Worm (Caenorhabditis elegans) whole organism, L1 larva: ENCODE data around the gene C34D10.1.

Source experiments
- C34B4.2 ChIP-seq: sonication (generic microtip); optimal IDR thresholded peaks from 2 replicates; lab custom pipeline; 2017; ENCODE audit warnings: mild to moderate bottlenecking, missing genetic modification characterization, missing compliant biosample characterization
- F16B12.6 ChIP-seq: fragments of 150-350 bp; optimal IDR thresholded peaks from 2 replicates; lab custom pipeline; 2014; ENCODE audit warnings: missing biosample characterization, missing genetic modification characterization
- aha-1 ChIP-seq: fragments of 150-350 bp; optimal IDR thresholded peaks from 2 replicates; lab custom pipeline; 2014; ENCODE audit warnings: missing biosample characterization, missing genetic modification characterization
- ama-1 ChIP-seq: fragments of 150-350 bp; optimal IDR thresholded peaks from 2 replicates; lab custom pipeline; 2014
- blmp-1 ChIP-seq: fragments of 150-350 bp; optimal IDR thresholded peaks from 2 replicates; lab custom pipeline; 2014; ENCODE audit warnings: missing biosample characterization, missing genetic modification characterization
- dpl-1 ChIP-seq, 3 experiments: fragments of 150-350 bp in 2 of 3; sonication (generic microtip) in 1 of 3; optimal IDR thresholded peaks; 2 replicates each; lab custom pipeline; 2014 to 2017; ENCODE audit warnings: missing biosample characterization in 3 of 3, missing genetic modification characterization in 3 of 3, missing genetic modification reagents in 3 of 3
- efl-1 ChIP-seq, 4 experiments: fragments of 150-350 bp; optimal IDR thresholded peaks in 3 of 4; peaks in 1 of 4; 1 replicate in 1 of 4; 2 replicates in 3 of 4; lab custom pipeline; 2014; ENCODE audit warnings: missing biosample characterization in 2 of 4, missing genetic modification characterization in 2 of 4, missing genetic modification reagents in 2 of 4
- egl-13 ChIP-seq: sonication (generic microtip); optimal IDR thresholded peaks from 2 replicates; lab custom pipeline; 2016; ENCODE audit warnings: missing genotype, missing genetic modification reagents, missing genetic modification characterization, missing compliant biosample characterization
- elt-2 ChIP-seq: sonication (generic microtip); optimal IDR thresholded peaks from 2 replicates; lab custom pipeline; 2016; ENCODE audit warnings: missing genetic modification characterization, mild to moderate bottlenecking, inconsistent platforms, missing compliant biosample characterization, missing genetic modification reagents
- fkh-10 ChIP-seq: sonication (generic microtip); optimal IDR thresholded peaks from 2 replicates; lab custom pipeline; 2017; ENCODE audit warnings: missing biosample characterization, missing genetic modification reagents, missing genetic modification characterization
- fkh-4 ChIP-seq: sonication (generic microtip); optimal IDR thresholded peaks from 2 replicates; lab custom pipeline; 2016; ENCODE audit warnings: missing compliant biosample characterization, missing genetic modification characterization, borderline replicate concordance
- fos-1 ChIP-seq: fragments of 150-350 bp; optimal IDR thresholded peaks from 2 replicates; lab custom pipeline; 2014; ENCODE audit warnings: missing biosample characterization, missing genetic modification characterization
- hlh-17 ChIP-seq: fragments of 200-800 bp; sonication (Bioruptor generic); optimal IDR thresholded peaks from 2 replicates; lab custom pipeline; 2018; ENCODE audit warnings: missing genetic modification characterization, mild to moderate bottlenecking, missing compliant biosample characterization, moderate library complexity, borderline replicate concordance
- jun-1 ChIP-seq: fragments of 150-350 bp; optimal IDR thresholded peaks from 2 replicates; lab custom pipeline; 2014; ENCODE audit warnings: missing biosample characterization, missing genetic modification reagents, missing genetic modification characterization
- lin-14 ChIP-seq: fragments of 200-800 bp; sonication (Bioruptor generic); optimal IDR thresholded peaks from 2 replicates; lab custom pipeline; 2018; ENCODE audit warnings: mild to moderate bottlenecking, missing genetic modification characterization, moderate library complexity, missing compliant biosample characterization
- lin-35 ChIP-seq, 2 experiments: fragments of 150-350 bp; optimal IDR thresholded peaks; 2 replicates each; lab custom pipeline; 2014; ENCODE audit warnings: missing biosample characterization in 2 of 2, missing genetic modification characterization in 2 of 2, missing genetic modification reagents in 2 of 2
- lsy-2 ChIP-seq, 2 experiments: fragments of 150-350 bp; optimal IDR thresholded peaks; 2 replicates each; lab custom pipeline; 2014; ENCODE audit warnings: missing biosample characterization in 2 of 2, missing genetic modification characterization in 2 of 2
- mdl-1 ChIP-seq, 2 experiments: fragments of 150-350 bp; optimal IDR thresholded peaks; 2 replicates each; lab custom pipeline; 2014 to 2017; ENCODE audit warnings: missing biosample characterization in 2 of 2, missing genetic modification characterization in 2 of 2, inconsistent platforms in 1 of 2
- mep-1 ChIP-seq: fragments of 150-350 bp; optimal IDR thresholded peaks from 2 replicates; lab custom pipeline; 2014; ENCODE audit warnings: missing biosample characterization, missing genetic modification characterization
- nhr-11 ChIP-seq: fragments of 150-350 bp; optimal IDR thresholded peaks from 2 replicates; lab custom pipeline; 2014; ENCODE audit warnings: missing biosample characterization, missing genetic modification characterization
- nhr-12 ChIP-seq: sonication (generic microtip); optimal IDR thresholded peaks from 2 replicates; lab custom pipeline; 2017; ENCODE audit warnings: missing biosample characterization, missing genetic modification characterization
- nhr-19 ChIP-seq: fragments of 200-800 bp; sonication (Bioruptor generic); conservative IDR thresholded peaks from 2 replicates; pipeline ENCODE4 v1.3.6; 2022; ENCODE audit warnings: missing genetic modification characterization, missing compliant biosample characterization
- nhr-20 ChIP-seq: sonication (generic microtip); optimal IDR thresholded peaks from 2 replicates; lab custom pipeline; 2016; ENCODE audit warnings: mild to moderate bottlenecking, missing genetic modification characterization, missing compliant biosample characterization
- nhr-237 ChIP-seq: fragments of 150-350 bp; optimal IDR thresholded peaks from 2 replicates; lab custom pipeline; 2014; ENCODE audit warnings: missing biosample characterization, missing genetic modification characterization
- nhr-28 ChIP-seq: fragments of 150-350 bp; optimal IDR thresholded peaks from 2 replicates; lab custom pipeline; 2014; ENCODE audit warnings: missing biosample characterization, missing genetic modification characterization
- nhr-71 ChIP-seq: sonication (generic microtip); optimal IDR thresholded peaks from 2 replicates; lab custom pipeline; 2016; ENCODE audit warnings: mild to moderate bottlenecking, missing genetic modification characterization, moderate library complexity, missing compliant biosample characterization
- nhr-90 ChIP-seq: sonication (generic microtip); optimal IDR thresholded peaks from 2 replicates; lab custom pipeline; 2016; ENCODE audit warnings: mild to moderate bottlenecking, missing genetic modification characterization, missing compliant biosample characterization; ENCODE audit not compliant: poor library complexity
- skn-1 ChIP-seq: fragments of 150-350 bp; optimal IDR thresholded peaks from 2 replicates; lab custom pipeline; 2014; ENCODE audit warnings: missing biosample characterization, missing genetic modification characterization
- snpc-4 ChIP-seq: fragments of 150-350 bp; optimal IDR thresholded peaks from 2 replicates; lab custom pipeline; 2014; ENCODE audit warnings: missing biosample characterization, missing genetic modification characterization
- sup-37 ChIP-seq: fragments of 200-800 bp; sonication (Bioruptor generic); optimal IDR thresholded peaks from 2 replicates; lab custom pipeline; 2018; ENCODE audit warnings: mild to moderate bottlenecking, missing genetic modification characterization, missing compliant biosample characterization
- swsn-7 ChIP-seq: sonication (generic microtip); optimal IDR thresholded peaks from 2 replicates; lab custom pipeline; 2016; ENCODE audit warnings: missing genetic modification characterization, missing compliant biosample characterization
- unc-130 ChIP-seq: fragments of 150-350 bp; optimal IDR thresholded peaks from 2 replicates; lab custom pipeline; 2017; ENCODE audit warnings: missing biosample characterization, missing genetic modification characterization, inconsistent platforms
- unc-30 ChIP-seq: sonication (generic microtip); optimal IDR thresholded peaks from 2 replicates; lab custom pipeline; 2017; ENCODE audit warnings: missing biosample characterization, missing genetic modification characterization
- vab-15 ChIP-seq: sonication (generic microtip); optimal IDR thresholded peaks from 2 replicates; lab custom pipeline; 2017; ENCODE audit warnings: missing genotype, mild to moderate bottlenecking, missing genetic modification characterization, missing compliant biosample characterization
- zip-4 ChIP-seq: fragments of 200-800 bp; sonication (Bioruptor generic); optimal IDR thresholded peaks from 2 replicates; lab custom pipeline; 2018; ENCODE audit warnings: mild to moderate bottlenecking, missing genetic modification characterization, moderate library complexity, missing compliant biosample characterization
- ztf-4 ChIP-seq: fragments of 150-350 bp; optimal IDR thresholded peaks from 2 replicates; lab custom pipeline; 2014; ENCODE audit warnings: missing biosample characterization, missing genetic modification characterization

The C34D10.1 gene

ce11 chrX:8059999-8060398 is 30.7 kb downstream of the C34D10.1 start:
- no peak for TF ChIP-seq hlh-17 (GFP tag; lab: Kevin White, UChicago)
- TF ChIP-seq efl-1 (optimal IDR thresholded peaks at IDR 0.05; lab: Kevin White, UChicago) = no peak
- peak in 1 of 2 experiments; percentile 79 for TF ChIP-seq efl-1 (GFP tag; optimal IDR thresholded peaks at IDR 0.05 in 1 of 2; lab: Kevin White, UChicago)
- TF ChIP-seq ztf-4 (tag; lab: Kevin White, UChicago) = no peak
- peak; percentile 45 for TF ChIP-seq blmp-1 (tag; lab: Kevin White, UChicago)
- TF ChIP-seq snpc-4 (tag; lab: Kevin White, UChicago) = no peak

- no peak for TF ChIP-seq efl-1 (optimal IDR thresholded peaks at IDR 0.05; lab: Kevin White, UChicago)
- TF ChIP-seq efl-1 (GFP tag; optimal IDR thresholded peaks at IDR 0.05 in 1 of 2; lab: Kevin White, UChicago) = peak in 1 of 2 experiments; percentile 10
- TF ChIP-seq fkh-10 (GFP tag; lab: Kevin White, UChicago) = no peak
These were observed 31.5 kb downstream of the C34D10.1 start, which contains the start of gene C18A11.3 for ce11 chrX:8060823-8061222. Gene C18A11.3, plus strand, starts transcription at chrX:8061123.

ce11 chrX:8067268-8067667 is 38.0 kb downstream of the C34D10.1 start, which contains the start of gene C18A11.2:
Gene C18A11.2, plus strand, starts transcription at chrX:8067568.
- no peak for TF ChIP-seq nhr-11
- no peak for TF ChIP-seq fkh-10 (GFP tag; lab: Kevin White, UChicago)
- TF ChIP-seq C34B4.2 (tag; lab: Kevin White, UChicago) = no peak
- TF ChIP-seq efl-1 (optimal IDR thresholded peaks at IDR 0.05; lab: Kevin White, UChicago) = no peak
- TF ChIP-seq efl-1 (GFP tag; optimal IDR thresholded peaks at IDR 0.05 in 1 of 2; lab: Kevin White, UChicago) = no peak
- TF ChIP-seq dpl-1 (GFP tag; optimal IDR thresholded peaks at IDR 0.05; lab: Kevin White, UChicago) = no peak
- no peak for TF ChIP-seq nhr-237 (tag; lab: Kevin White, UChicago)
- no peak for TF ChIP-seq nhr-20 (tag; lab: Kevin White, UChicago)
- no peak for TF ChIP-seq sup-37 (GFP tag; lab: Kevin White, UChicago)
- TF ChIP-seq vab-15 (tag; lab: Kevin White, UChicago) = no peak
- TF ChIP-seq aha-1 (tag; lab: Kevin White, UChicago) = no peak
- no peak for TF ChIP-seq fos-1
- no peak for TF ChIP-seq unc-30 (tag; lab: Kevin White, UChicago)

ce11 chrX:8069293-8069692 is 40.0 kb downstream of the C34D10.1 start, which contains the start of gene C18A11.1:
Gene C18A11.1, plus strand, starts transcription at chrX:8069328.
- TF ChIP-seq efl-1 (optimal IDR thresholded peaks at IDR 0.05; lab: Kevin White, UChicago) = no peak
- TF ChIP-seq efl-1 (GFP tag; optimal IDR thresholded peaks at IDR 0.05 in 1 of 2; lab: Kevin White, UChicago) = peak in 1 of 2 experiments; percentile 92
- TF ChIP-seq unc-130 (tag; lab: Kevin White, UChicago) = no peak
- no peak for TF ChIP-seq nhr-19
- no peak for TF ChIP-seq egl-13 (tag; lab: Kevin White, UChicago)
- peak; percentile 23 for TF ChIP-seq lin-14 (GFP tag; lab: Kevin White, UChicago)
- TF ChIP-seq lin-35 (GFP tag; optimal IDR thresholded peaks at IDR 0.05; lab: Kevin White, UChicago) = peak in 1 of 2 experiments; percentile 47
- peak; percentile 79 for TF ChIP-seq zip-4 (GFP tag; lab: Kevin White, UChicago)
- no peak for TF ChIP-seq ama-1 (lab: Kevin White, UChicago)
- no peak for TF ChIP-seq vab-15 (tag; lab: Kevin White, UChicago)
- TF ChIP-seq nhr-71 (tag; lab: Kevin White, UChicago) = peak; percentile 49
- TF ChIP-seq swsn-7 (tag; lab: Kevin White, UChicago) = no peak
- TF ChIP-seq jun-1 (tag; lab: Kevin White, UChicago) = peak; percentile 2
- peak; percentile 92 for TF ChIP-seq elt-2 (tag; lab: Kevin White, UChicago)
- peak; percentile 26 for TF ChIP-seq nhr-90
- TF ChIP-seq F16B12.6 = no peak
- TF ChIP-seq nhr-20 (tag; lab: Kevin White, UChicago) = peak; percentile 61
- no peak for TF ChIP-seq mep-1 (tag; lab: Kevin White, UChicago)
- peak; percentile 20 for TF ChIP-seq skn-1 (tag; lab: Kevin White, UChicago)
- no peak for TF ChIP-seq fkh-4 (tag; lab: Kevin White, UChicago)
- TF ChIP-seq lsy-2 (tag; optimal IDR thresholded peaks at IDR 0.05; lab: Kevin White, UChicago) = no peak
- no peak for TF ChIP-seq nhr-237 (tag; lab: Kevin White, UChicago)
- peak in 1 of 2 experiments; percentile 25 for TF ChIP-seq mdl-1 (tag; optimal IDR thresholded peaks at IDR 0.05; lab: Kevin White, UChicago)
- TF ChIP-seq nhr-12 (tag; lab: Kevin White, UChicago) = no peak
- no peak for TF ChIP-seq nhr-28 (tag; lab: Kevin White, UChicago)
- TF ChIP-seq dpl-1 (GFP tag; optimal IDR thresholded peaks at IDR 0.05; lab: Kevin White, UChicago) = peak in 2 of 3 experiments; percentile 6 to 33
